Worm (Caenorhabditis elegans) whole organism, young adult: ENCODE data around the gene inpp-5K.
A peak's percentile ranks its signal among the peaks of the same experiment; 100 is the strongest.

Source experiments
- ama-1 ChIP-seq, 3 experiments: fragments of 150-350 bp in 1 of 3; sonication (generic microtip) in 2 of 3; optimal IDR thresholded peaks; 2 replicates each; lab custom pipeline; 2014 to 2018; ENCODE audit warnings: missing biosample characterization in 2 of 3, missing genetic modification characterization in 2 of 3, missing genetic modification reagents in 2 of 3
- ceh-40 ChIP-seq: fragments of 200-800 bp; sonication (Bioruptor generic); IDR thresholded peaks from 2 replicates; pipeline ENCODE4 v1.3.6; 2022; ENCODE audit warnings: missing genetic modification characterization, missing compliant biosample characterization
- ceh-91 ChIP-seq: fragments of 200-800 bp; sonication (Bioruptor generic); IDR thresholded peaks from 2 replicates; pipeline ENCODE4 v1.3.6; 2022; ENCODE audit warnings: missing genetic modification reagents, missing genetic modification characterization, missing compliant biosample characterization
- chd-7 ChIP-seq: sonication (generic microtip); optimal IDR thresholded peaks from 2 replicates; lab custom pipeline; 2016; ENCODE audit warnings: mild to moderate bottlenecking, missing genetic modification characterization, moderate library complexity, missing compliant biosample characterization
- dpl-1 ChIP-seq: fragments of 150-350 bp; optimal IDR thresholded peaks from 2 replicates; lab custom pipeline; 2014; ENCODE audit warnings: missing biosample characterization, missing genetic modification reagents, missing genetic modification characterization
- nfya-1 ChIP-seq: sonication (generic microtip); optimal IDR thresholded peaks from 2 replicates; lab custom pipeline; 2017; ENCODE audit warnings: antibody characterized with exemption, missing compliant biosample characterization, missing genetic modification characterization, borderline replicate concordance; ENCODE audit not compliant: insufficient read depth
- rcor-1 ChIP-seq: fragments of 200-800 bp; sonication (Bioruptor generic); IDR thresholded peaks from 2 replicates; pipeline ENCODE4 v1.3.6; 2022; ENCODE audit warnings: missing genetic modification reagents, missing genetic modification characterization, missing compliant biosample characterization
- snpc-3.4 ChIP-seq: sonication (generic microtip); optimal IDR thresholded peaks from 2 replicates; lab custom pipeline; 2017; ENCODE audit warnings: missing genetic modification characterization, mild to moderate bottlenecking, missing compliant biosample characterization, antibody characterized with exemption, moderate library complexity, missing genotype, missing genetic modification reagents
- unc-62 ChIP-seq: fragments of 150-350 bp; optimal IDR thresholded peaks from 2 replicates; lab custom pipeline; 2014; ENCODE audit warnings: missing biosample characterization, missing genetic modification reagents, missing genetic modification characterization
- ztf-3 ChIP-seq: fragments of 200-800 bp; sonication (Bioruptor generic); optimal IDR thresholded peaks from 2 replicates; lab custom pipeline; 2018; ENCODE audit warnings: mild to moderate bottlenecking, missing genetic modification characterization, missing compliant biosample characterization

DNA sequence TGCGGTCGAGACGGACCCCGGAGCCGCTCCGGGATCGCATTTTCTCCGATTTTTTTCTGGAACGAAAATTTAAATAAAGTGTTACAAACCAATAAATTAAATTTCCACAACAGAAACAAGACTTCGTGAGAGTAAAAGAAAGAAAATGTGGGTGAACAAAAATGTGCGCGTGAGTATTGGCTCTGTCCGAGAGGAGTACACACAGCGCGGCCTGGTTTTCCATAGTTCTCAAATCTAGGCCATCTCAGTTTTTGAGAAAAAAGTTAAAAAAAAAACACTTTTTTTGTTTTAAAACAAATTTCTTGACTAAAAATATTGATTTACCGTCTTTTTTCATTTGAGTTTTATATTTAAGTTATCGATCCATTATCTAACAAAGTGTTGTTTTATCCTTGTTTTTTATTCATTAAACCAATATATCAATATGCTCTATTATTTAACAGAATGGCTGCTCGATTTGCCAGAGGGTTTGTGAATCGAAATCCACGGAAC lies 16.5 kb downstream of the inpp-5K start, which contains the start of the genes C14B9.8 and mrpl-18:
- TF ChIP-seq unc-62 (GFP tag; lab: Kevin White, UChicago): no peak
- no peak for TF ChIP-seq ceh-40 (GFP tag; lab: Robert Waterston, UW)
- no peak for TF ChIP-seq snpc-3.4 (tag; lab: Kevin White, UChicago)
- no peak for TF ChIP-seq ztf-3 (GFP tag; lab: Kevin White, UChicago)
- no peak for TF ChIP-seq ama-1 (optimal IDR thresholded peaks at IDR 0.05; lab: Kevin White, UChicago)
- no peak for TF ChIP-seq ama-1 (GFP tag; optimal IDR thresholded peaks at IDR 0.05; lab: Kevin White, UChicago)
- peak; percentile 51; the same call in 1 of the 2 replicates for TF ChIP-seq rcor-1 (GFP tag; lab: Robert Waterston, UW)
- no peak for TF ChIP-seq chd-7 (tag; lab: Kevin White, UChicago)
- TF ChIP-seq ceh-91 (GFP tag; lab: Robert Waterston, UW): no peak
- TF ChIP-seq nfya-1: no peak
- TF ChIP-seq dpl-1 (GFP tag; lab: Kevin White, UChicago): no peak
